Fruit fly (Drosophila melanogaster) S2 (cell line): ENCODE data around the gene Ttc1.

ENCODE experiments used
- CG8478 ChIP-seq: fragments of >200 bp; optimal IDR thresholded peaks from 2 replicates; lab custom pipeline; 2018
- CTCF ChIP-seq, 2 experiments: fragments of >200 bp; optimal IDR thresholded peaks; 2 replicates each; lab custom pipeline; 2018

The Ttc1 gene

DNA sequence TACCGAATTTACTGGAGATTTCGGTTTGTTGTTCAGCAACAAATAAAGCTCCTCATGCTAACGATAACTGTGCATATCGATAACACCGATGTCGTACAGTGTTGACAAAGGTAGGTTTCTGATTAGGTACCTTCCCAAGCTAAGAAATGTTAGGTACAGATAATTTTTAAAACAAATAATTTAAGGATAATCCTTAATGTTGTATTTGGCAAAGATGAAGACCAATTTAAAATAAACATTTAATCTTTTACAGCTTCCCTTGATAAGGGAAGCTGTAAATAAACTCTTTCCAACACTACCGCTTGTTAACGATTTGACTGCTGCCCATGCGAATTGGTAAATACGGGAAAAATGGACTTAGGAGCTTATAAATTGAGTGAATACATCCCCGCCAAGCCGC, at the start of gene Ttc1, which contains the start of gene CG14882:
TSS of gene Ttc1 (minus strand) at position 71 of the 400 bp plus-strand sequence.
TSS of gene CG14882 (plus strand) at position 271 of the 400 bp plus-strand sequence.
- TF ChIP-seq CG8478 (lab: Kevin White, UChicago), result no peak
- no peak for TF ChIP-seq CTCF (optimal IDR thresholded peaks at IDR 0.05; lab: Kevin White, UChicago)

DNA sequence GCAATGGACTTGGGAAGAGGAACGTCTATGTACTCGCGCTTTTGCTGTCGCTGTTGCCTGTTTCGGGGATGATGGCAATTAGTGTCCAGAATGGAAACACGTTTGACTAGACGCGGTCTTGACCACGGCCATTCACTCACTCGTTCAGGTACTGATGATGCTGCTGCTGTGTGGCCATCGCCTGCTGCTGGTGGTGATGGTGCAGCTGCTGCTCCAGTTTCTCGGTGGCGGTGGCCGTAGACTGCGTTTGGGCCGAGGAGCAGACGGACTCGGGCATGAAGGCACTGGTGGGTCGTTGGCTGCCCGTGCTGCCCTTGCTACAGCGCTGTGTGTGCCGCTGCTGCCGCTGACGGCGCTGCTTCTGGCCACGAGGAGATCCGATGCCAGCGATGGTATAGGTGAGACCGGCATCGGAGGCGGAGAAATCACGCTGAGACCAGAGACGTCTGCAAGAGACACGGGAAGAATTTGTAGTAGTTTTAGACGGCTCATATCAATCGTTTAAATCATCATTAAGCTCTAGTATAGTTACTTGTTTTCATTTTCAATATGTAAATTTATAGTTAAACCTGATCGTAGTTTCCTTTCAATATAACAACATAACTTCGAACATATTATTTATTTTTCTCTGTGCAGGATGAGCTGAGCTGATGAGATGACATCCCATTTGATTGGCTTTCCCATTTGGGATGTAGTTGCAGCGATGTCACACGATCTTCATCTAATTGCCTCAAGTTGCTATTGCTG, 42.9 kb upstream of the Ttc1 start:
- no peak for TF ChIP-seq CG8478 (lab: Kevin White, UChicago)
- no peak for TF ChIP-seq CTCF (optimal IDR thresholded peaks at IDR 0.05; lab: Kevin White, UChicago)

- TF ChIP-seq CTCF (optimal IDR thresholded peaks at IDR 0.05; lab: Kevin White, UChicago), result no peak
- no peak for TF ChIP-seq CG8478 (lab: Kevin White, UChicago)
These were observed 41.1 kb upstream of the Ttc1 start, which contains the start of gene Der-2 for dm6 chr3R:16483877-16484417. TSS of gene Der-2 (minus strand) at chr3R:16484223.

DNA sequence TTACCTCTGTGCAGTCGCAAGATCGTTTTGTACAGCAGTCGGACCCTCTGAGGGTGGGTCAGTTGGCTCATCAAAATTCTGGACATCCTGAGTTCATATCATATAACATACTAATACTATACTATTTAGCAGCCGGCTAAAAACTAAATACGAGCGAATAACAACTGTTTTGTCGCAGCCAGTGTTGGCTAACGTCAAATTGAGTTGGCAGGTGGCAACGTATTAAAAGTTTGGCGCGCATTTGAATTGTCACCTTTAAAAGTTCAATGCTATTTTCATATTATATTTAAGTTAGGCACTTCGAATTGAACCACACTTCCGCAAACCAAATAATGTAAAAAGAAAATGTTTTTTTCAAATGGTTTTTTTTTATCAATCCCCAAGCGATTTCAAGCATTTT, 39.5 kb upstream of the Ttc1 start, which contains the start of gene Sdhaf3:
TSS of gene Sdhaf3 (minus strand) at position 177 of the 400 bp plus-strand sequence.
- TF ChIP-seq CTCF (optimal IDR thresholded peaks at IDR 0.05; lab: Kevin White, UChicago) (no peak), CG8478 (lab: Kevin White, UChicago) (no peak)

- no peak for TF ChIP-seq CG8478 (lab: Kevin White, UChicago)
- TF ChIP-seq CTCF (optimal IDR thresholded peaks at IDR 0.05; lab: Kevin White, UChicago), result no peak
These were observed 38.2 kb upstream of the Ttc1 start, which contains the start of gene Dhfr for dm6 chr3R:16480995-16481394. TSS of gene Dhfr (plus strand) at chr3R:16481167.

DNA sequence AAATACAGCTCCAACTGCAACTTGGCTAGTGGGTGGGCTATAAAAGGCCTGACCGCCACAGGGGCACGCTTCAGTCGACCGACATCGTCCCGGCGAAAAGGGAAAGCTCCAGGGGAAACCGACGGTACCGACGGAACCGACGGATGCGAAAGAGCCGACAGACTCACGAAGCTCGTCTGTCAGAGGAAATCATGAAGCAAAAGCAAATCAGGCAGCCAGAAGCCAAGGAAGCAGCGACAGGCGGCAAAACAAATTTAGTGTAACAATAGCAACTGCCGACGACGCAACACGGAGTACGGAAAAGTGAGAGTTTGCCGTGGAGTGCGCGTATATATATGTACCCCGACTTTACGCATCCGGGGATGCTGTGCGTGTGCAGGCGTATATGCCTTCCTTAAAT, 34.2 kb upstream of the Ttc1 start, which contains the start of gene Gyc89Db:
TSS of gene Gyc89Db (plus strand) at position 78 of the 400 bp plus-strand sequence.
- TF ChIP-seq CG8478 (lab: Kevin White, UChicago) (no peak), CTCF (optimal IDR thresholded peaks at IDR 0.05; lab: Kevin White, UChicago) (no peak)

DNA sequence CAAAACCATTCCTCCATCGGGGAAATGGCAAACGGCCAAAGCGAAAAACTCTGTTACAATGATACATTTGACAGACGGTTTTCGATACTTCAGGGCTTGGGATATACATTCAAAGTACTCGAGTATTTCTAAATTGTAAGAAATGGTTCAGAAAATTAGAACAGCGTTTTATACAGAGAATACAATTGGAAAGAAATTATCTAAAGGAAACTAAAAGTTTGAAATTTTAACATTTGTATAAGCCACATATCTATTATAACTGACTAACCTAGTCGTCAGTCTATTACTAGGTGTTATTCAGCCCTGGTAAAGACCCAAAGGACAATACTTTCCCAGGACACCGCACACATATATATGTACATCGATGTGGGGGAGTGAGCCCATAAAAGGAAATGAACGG, 33.7 kb upstream of the Ttc1 start:
- TF ChIP-seq CG8478 (lab: Kevin White, UChicago) (no peak), CTCF (optimal IDR thresholded peaks at IDR 0.05; lab: Kevin White, UChicago) (no peak)

dm6 chr3R:16472301-16472700, 29.5 kb upstream of the Ttc1 start, which contains the start of gene Gyc89Da:
TSS of gene Gyc89Da (plus strand) at chr3R:16472601.
- TF ChIP-seq CTCF (optimal IDR thresholded peaks at IDR 0.05; lab: Kevin White, UChicago) (no peak), CG8478 (lab: Kevin White, UChicago) (no peak)

DNA sequence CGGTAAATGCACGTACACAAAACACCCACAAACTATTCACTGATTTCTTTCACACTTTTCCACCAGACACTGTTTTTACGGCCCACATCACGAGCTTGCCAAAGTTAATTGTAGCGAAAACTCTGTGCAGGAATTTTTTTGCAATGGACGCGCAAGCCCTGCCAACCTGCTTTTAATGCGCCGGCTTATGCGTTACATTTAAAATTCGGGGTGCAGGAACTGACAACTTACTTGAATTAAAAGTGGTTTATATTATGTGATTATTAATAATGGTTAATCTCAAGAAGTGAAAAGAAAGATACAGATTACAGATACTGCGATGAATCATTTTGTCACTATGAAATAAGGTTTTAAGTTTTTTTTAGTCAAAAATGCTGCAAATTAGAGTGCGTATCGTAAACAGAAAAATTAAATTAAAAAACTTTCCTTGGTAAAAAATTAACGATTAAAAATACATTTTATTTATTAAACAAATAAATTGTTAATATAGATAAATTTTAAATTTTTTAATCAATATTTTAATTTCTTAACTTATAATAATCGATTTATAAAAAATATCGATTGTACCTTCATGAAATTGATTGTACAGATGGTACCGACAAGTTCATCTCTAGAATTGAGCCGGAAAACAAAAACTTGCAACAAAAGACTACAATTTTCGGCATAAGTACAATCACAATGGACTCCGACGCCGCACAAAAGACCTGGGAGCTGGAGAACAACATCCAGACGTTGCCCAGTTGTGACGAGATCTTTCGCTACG, 26.9 kb upstream of the Ttc1 start, which contains the start of the genes CG42232 and CSN5:
TSS of gene CG42232 (minus strand) at position 163 of the 763 bp plus-strand sequence.
TSS of gene CSN5 (plus strand) at position 599 of the 763 bp plus-strand sequence.
- TF ChIP-seq CTCF (optimal IDR thresholded peaks at IDR 0.05; lab: Kevin White, UChicago) (no peak), CG8478 (lab: Kevin White, UChicago) (no peak)

DNA sequence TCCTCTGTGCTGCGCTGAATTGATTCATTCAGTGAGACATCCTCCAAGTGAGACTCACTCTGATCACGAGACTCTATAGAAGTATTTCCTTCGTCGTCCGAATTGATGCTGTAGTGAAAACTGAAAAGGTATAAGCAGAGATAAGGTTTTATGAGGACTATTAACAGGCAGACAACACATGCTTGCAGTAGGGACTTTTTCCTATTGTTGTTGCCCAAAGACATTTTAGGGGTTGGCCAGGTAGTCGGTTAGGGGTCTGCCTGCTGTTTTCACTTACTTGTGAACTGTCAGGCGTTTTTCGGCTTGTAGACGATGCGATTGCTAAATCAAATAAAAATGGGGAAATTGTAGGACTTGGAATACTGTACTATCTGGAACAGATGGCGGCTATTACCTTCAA, 25.7 kb upstream of the Ttc1 start:
- TF ChIP-seq CG8478 (lab: Kevin White, UChicago) (no peak), CTCF (optimal IDR thresholded peaks at IDR 0.05; lab: Kevin White, UChicago) (no peak)

- TF ChIP-seq CG8478 (lab: Kevin White, UChicago), result no peak
- TF ChIP-seq CTCF (optimal IDR thresholded peaks at IDR 0.05; lab: Kevin White, UChicago), result no peak
These were observed 13.8 kb upstream of the Ttc1 start for dm6 chr3R:16456607-16457006.

DNA sequence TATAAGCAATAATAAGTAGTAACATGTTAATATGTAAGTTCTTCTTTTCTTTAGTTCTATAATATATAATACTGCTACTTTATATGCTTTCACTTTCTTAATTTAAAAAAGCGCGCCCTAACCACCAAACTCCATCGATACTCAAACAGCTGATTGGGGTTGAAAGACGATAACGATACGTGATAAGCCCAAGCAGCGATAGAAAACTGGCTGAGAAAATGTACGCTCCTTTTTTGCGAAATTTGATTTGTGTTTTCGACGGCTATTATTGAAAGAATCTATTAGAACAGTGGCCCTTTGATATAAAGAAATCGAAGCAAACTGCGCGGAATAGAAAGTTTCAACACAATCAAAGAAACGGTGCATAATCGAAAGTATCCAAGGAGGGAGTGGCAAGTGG, 13.1 kb upstream of the Ttc1 start, which contains the start of gene CG14883:
TSS of gene CG14883 (plus strand) at position 178 of the 400 bp plus-strand sequence.
- TF ChIP-seq CG8478 (lab: Kevin White, UChicago) (no peak), CTCF (optimal IDR thresholded peaks at IDR 0.05; lab: Kevin White, UChicago) (no peak)

DNA sequence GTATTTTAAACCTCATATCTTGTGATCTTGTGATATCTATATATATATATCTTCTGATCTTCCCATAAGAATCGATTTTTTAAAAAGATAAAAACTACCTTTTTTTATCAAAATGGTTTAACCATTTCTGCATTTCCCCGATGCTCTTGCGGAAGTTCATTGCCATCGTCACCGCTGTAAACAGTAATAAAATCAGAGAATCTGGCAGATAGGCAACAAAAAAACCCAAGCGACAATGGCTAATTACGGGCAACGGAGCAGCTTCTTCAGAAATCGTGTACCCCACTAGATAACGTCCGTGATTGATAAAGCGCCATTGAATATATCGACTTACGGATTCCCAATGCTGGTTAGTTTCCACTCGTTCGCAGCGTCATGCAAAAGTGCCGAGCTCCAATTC, 11.4 kb upstream of the Ttc1 start, which contains the start of gene CG10405:
TSS of gene CG10405 (plus strand) at position 301 of the 400 bp plus-strand sequence.
- TF ChIP-seq CTCF (optimal IDR thresholded peaks at IDR 0.05; lab: Kevin White, UChicago), result no peak
- no peak for TF ChIP-seq CG8478 (lab: Kevin White, UChicago)

DNA sequence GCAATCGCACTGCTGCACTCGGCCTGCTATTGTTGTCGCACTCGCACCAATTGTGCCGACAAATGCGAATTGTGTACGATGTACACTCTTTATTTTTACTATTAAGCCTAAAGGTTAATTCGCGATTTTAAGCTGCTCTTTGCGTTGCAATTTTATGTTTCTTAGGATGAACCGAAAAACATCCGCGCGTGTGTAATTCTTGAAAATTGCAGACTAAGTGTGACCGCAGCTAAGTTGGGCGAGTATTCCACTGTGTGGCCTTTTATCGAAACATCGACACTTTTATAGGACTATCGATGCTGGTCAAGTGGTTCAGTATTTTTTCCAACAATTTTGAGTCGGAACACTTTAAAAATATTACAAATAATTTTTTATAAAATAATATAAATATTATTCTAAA, 10.8 kb upstream of the Ttc1 start, which contains the start of gene Pak3:
TSS of gene Pak3 (minus strand) at position 225 of the 400 bp plus-strand sequence.
- TF ChIP-seq CG8478 (lab: Kevin White, UChicago) (no peak), CTCF (optimal IDR thresholded peaks at IDR 0.05; lab: Kevin White, UChicago) (peak in 1 of 2 experiments; percentile 24)
